Fruit fly (Drosophila melanogaster): ENCODE measurements around the gene atk.

atk gene

DNA sequence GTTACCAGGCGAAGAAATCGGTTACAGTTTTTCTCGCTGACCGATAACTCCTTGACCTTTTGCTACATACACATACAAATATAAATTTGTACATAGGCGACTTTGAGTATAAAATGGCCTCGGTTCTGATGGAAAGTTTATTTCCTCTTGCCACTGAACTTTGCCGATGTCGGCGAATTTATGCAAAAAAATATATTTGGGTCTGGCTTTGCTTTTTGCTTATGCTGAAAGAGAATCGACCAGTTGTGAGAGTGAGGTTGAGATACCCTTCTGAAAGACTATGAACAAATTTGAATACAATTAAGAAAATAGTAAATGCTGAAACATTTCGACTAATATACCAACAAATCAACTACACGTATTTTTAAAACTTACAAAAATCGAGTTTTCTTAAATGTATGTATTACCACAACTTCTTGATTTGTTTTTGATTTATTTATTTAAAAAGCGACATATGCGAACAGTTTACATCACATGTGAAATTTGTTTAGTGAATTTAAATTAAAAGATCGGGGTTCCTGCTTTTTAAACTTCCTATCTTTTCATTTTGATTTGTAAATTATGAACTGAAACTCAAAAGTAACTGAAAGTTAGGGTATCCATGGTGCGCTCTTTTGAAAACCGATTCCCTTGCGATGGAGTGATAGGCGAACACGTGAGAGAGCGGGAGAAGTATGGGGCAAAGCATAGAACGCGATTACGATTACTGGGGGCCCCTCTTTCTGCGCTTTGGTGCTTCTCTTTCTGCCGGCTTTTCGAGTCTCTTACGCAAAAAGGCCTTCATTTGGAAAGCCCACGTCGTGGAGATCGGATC, 44.7 kb upstream of the atk start (continued):
- TF ChIP-seq CG3838 (GFP tag; optimal IDR thresholded peaks at IDR 0.05) (peak; percentile 34), danr (GFP tag; IDR thresholded peaks at IDR 0.05) (no peak), CG18476 (GFP tag; optimal IDR thresholded peaks at IDR 0.05) (peak; percentile 72), CG2199 (GFP tag; IDR thresholded peaks at IDR 0.05) (no peak), CG10959 (GFP tag; IDR thresholded peaks at IDR 0.05) (no peak), Pdp1 (GFP tag; optimal IDR thresholded peaks at IDR 0.05) (peak; percentile 66 to 89), CG42726 (GFP tag; IDR thresholded peaks at IDR 0.05; ENCODE audit: partially characterized antibody) (no peak), CG10274 (GFP tag; optimal IDR thresholded peaks at IDR 0.05) (peak; percentile 60), NfI (GFP tag; optimal IDR thresholded peaks at IDR 0.05) (peak; percentile 70), CG9817 (tag; optimal IDR thresholded peaks at IDR 0.05) (peak; percentile 75), sens (GFP tag) (peak; percentile 97), Fer2 (tag; optimal IDR thresholded peaks at IDR 0.05) (peak; percentile 60), CG16779 (GFP tag; IDR thresholded peaks at IDR 0.05) (no peak), eve (GFP tag; optimal IDR thresholded peaks at IDR 0.05) (peak in 1 of 2 experiments; percentile 87), CG18764 (GFP tag; optimal IDR thresholded peaks at IDR 0.05) (no peak), CG11695 (GFP tag; IDR thresholded peaks at IDR 0.05) (peak; percentile 41; the same call in 1 of the 3 replicates), CG12659 (GFP tag; optimal IDR thresholded peaks at IDR 0.05) (peak; percentile 86), CG6654 (GFP tag; optimal IDR thresholded peaks at IDR 0.05) (peak; percentile 31), Dll (GFP tag; IDR thresholded peaks at IDR 0.05; ENCODE audit: partially characterized antibody) (no peak), CG14667 (GFP tag; IDR thresholded peaks at IDR 0.05) (no peak), chif (GFP tag; optimal IDR thresholded peaks at IDR 0.05) (peak; percentile 57 to 67), tin (GFP tag; optimal IDR thresholded peaks at IDR 0.05) (peak; percentile 68), bbx (GFP tag; IDR thresholded peaks at IDR 0.05; ENCODE audit: partially characterized antibody) (no peak), ham (GFP tag; IDR thresholded peaks at IDR 0.05) (no peak), en (GFP tag; optimal IDR thresholded peaks at IDR 0.05) (peak; percentile 47), CG12299 (tag; optimal IDR thresholded peaks at IDR 0.05) (peak; percentile 63), yki (optimal IDR thresholded peaks at IDR 0.05) (no peak), zen (tag; optimal IDR thresholded peaks at IDR 0.05) (peak; percentile 25), CG3065 (GFP tag; optimal IDR thresholded peaks at IDR 0.05) (peak; percentile 21), Vsx1 (GFP tag; optimal IDR thresholded peaks at IDR 0.05) (peak; percentile 58), E2f1 (GFP tag; IDR thresholded peaks at IDR 0.05) (no peak), gce (GFP tag; IDR thresholded peaks at IDR 0.05) (no peak), CG3281 (GFP tag; optimal IDR thresholded peaks at IDR 0.05) (peak; percentile 92), CG13287 (GFP tag; IDR thresholded peaks at IDR 0.05; ENCODE audit: partially characterized antibody) (no peak), Nf-YB (GFP tag; optimal IDR thresholded peaks at IDR 0.05) (peak; percentile 71), pum (GFP tag; optimal IDR thresholded peaks at IDR 0.05) (peak; percentile 62), dpn (GFP tag; optimal IDR thresholded peaks at IDR 0.05) (peak; percentile 66 to 76), fu2 (GFP tag; optimal IDR thresholded peaks at IDR 0.05) (peak; percentile 58), CG17359 (tag; optimal IDR thresholded peaks at IDR 0.05) (peak; percentile 70), gcm2 (GFP tag; optimal IDR thresholded peaks at IDR 0.05) (peak; percentile 42), CG16815 (GFP tag; optimal IDR thresholded peaks at IDR 0.05) (peak; percentile 80), z (GFP tag; IDR thresholded peaks at IDR 0.05) (no peak), CG10431 (GFP tag; optimal IDR thresholded peaks at IDR 0.05) (peak; percentile 60), CG8089 (GFP tag; optimal IDR thresholded peaks at IDR 0.05) (peak; percentile 50), CG10366 (GFP tag; IDR thresholded peaks at IDR 0.05) (peak; percentile 23), otp (GFP tag; IDR thresholded peaks at IDR 0.05) (no peak), emc (GFP tag; optimal IDR thresholded peaks at IDR 0.05) (peak; percentile 55), CG4854 (GFP tag; optimal IDR thresholded peaks at IDR 0.05) (peak; percentile 47), CG15479 (GFP tag; optimal IDR thresholded peaks at IDR 0.05) (no peak), Dip2 (GFP tag; IDR thresholded peaks at IDR 0.05) (no peak)
